Worm (Caenorhabditis elegans) whole organism, L1 larva: ENCODE data around the gene clc-17.

Experiments used
- C04F5.9 ChIP-seq: sonication (generic microtip); optimal IDR thresholded peaks from 2 replicates; lab custom pipeline; 2016; ENCODE audit warnings: missing genetic modification characterization, missing compliant biosample characterization
- C16A3.4 ChIP-seq: fragments of 150-350 bp; optimal IDR thresholded peaks from 2 replicates; lab custom pipeline; 2014; ENCODE audit warnings: missing biosample characterization, missing genetic modification characterization
- C34B4.2 ChIP-seq: sonication (generic microtip); optimal IDR thresholded peaks from 2 replicates; lab custom pipeline; 2017; ENCODE audit warnings: mild to moderate bottlenecking, missing genetic modification characterization, missing compliant biosample characterization
- Y116A8C.19 ChIP-seq: sonication (generic microtip); optimal IDR thresholded peaks from 2 replicates; lab custom pipeline; 2016; ENCODE audit warnings: missing compliant biosample characterization, missing genetic modification characterization, borderline replicate concordance
- aha-1 ChIP-seq: fragments of 150-350 bp; optimal IDR thresholded peaks from 2 replicates; lab custom pipeline; 2014; ENCODE audit warnings: missing biosample characterization, missing genetic modification characterization
- ama-1 ChIP-seq: fragments of 150-350 bp; optimal IDR thresholded peaks from 2 replicates; lab custom pipeline; 2014
- blmp-1 ChIP-seq: fragments of 150-350 bp; optimal IDR thresholded peaks from 2 replicates; lab custom pipeline; 2014; ENCODE audit warnings: missing biosample characterization, missing genetic modification characterization
- ceh-63 ChIP-seq: fragments of 200-800 bp; sonication (Bioruptor generic); optimal IDR thresholded peaks from 2 replicates; lab custom pipeline; 2018; ENCODE audit warnings: mild to moderate bottlenecking, missing genetic modification characterization, missing compliant biosample characterization
- ceh-8 ChIP-seq: fragments of 200-800 bp; sonication (Bioruptor generic); optimal IDR thresholded peaks from 2 replicates; lab custom pipeline; 2018; ENCODE audit warnings: mild to moderate bottlenecking, missing genetic modification characterization, moderate library complexity, missing compliant biosample characterization
- ceh-82 ChIP-seq, 3 experiments: fragments of 150-350 bp in 1 of 3; sonication (generic microtip) in 2 of 3; optimal IDR thresholded peaks; 2 replicates each; lab custom pipeline; 2014 to 2017; ENCODE audit warnings: missing biosample characterization in 3 of 3, missing genetic modification characterization in 3 of 3
- ceh-90 ChIP-seq: sonication (generic microtip); optimal IDR thresholded peaks from 2 replicates; lab custom pipeline; 2016; ENCODE audit warnings: missing genetic modification characterization, missing compliant biosample characterization
- dsc-1 ChIP-seq: sonication (generic microtip); optimal IDR thresholded peaks from 2 replicates; lab custom pipeline; 2016; ENCODE audit warnings: mild to moderate bottlenecking, missing genetic modification characterization, missing compliant biosample characterization
- efl-1 ChIP-seq, 4 experiments: fragments of 150-350 bp; optimal IDR thresholded peaks in 3 of 4; peaks in 1 of 4; 1 replicate in 1 of 4; 2 replicates in 3 of 4; lab custom pipeline; 2014; ENCODE audit warnings: missing biosample characterization in 2 of 4, missing genetic modification characterization in 2 of 4, missing genetic modification reagents in 2 of 4
- elt-3 ChIP-seq, 6 experiments: fragments of 150-350 bp in 1 of 6; sonication (generic microtip); optimal IDR thresholded peaks; 2 replicates each; lab custom pipeline; 2017 to 2018; ENCODE audit warnings: missing biosample characterization in 6 of 6, missing genetic modification characterization in 6 of 6, inconsistent platforms in 1 of 6
- fkh-8 ChIP-seq: sonication (generic microtip); optimal IDR thresholded peaks from 2 replicates; lab custom pipeline; 2016; ENCODE audit warnings: mild to moderate bottlenecking, missing genetic modification characterization, missing compliant biosample characterization
- grh-1 ChIP-seq: fragments of 200-800 bp; sonication (Bioruptor generic); IDR thresholded peaks from 2 replicates; pipeline ENCODE4 v1.3.6; 2022; ENCODE audit warnings: missing genetic modification reagents, missing genetic modification characterization, missing compliant biosample characterization
- hpl-2 ChIP-seq: fragments of 150-350 bp; optimal IDR thresholded peaks from 2 replicates; lab custom pipeline; 2014; ENCODE audit warnings: missing biosample characterization, missing genetic modification reagents, missing genetic modification characterization
- irx-1 ChIP-seq: sonication (generic microtip); optimal IDR thresholded peaks from 2 replicates; lab custom pipeline; 2016; ENCODE audit warnings: missing genetic modification characterization, missing compliant biosample characterization
- lin-13 ChIP-seq: fragments of 150-350 bp; optimal IDR thresholded peaks from 2 replicates; lab custom pipeline; 2014; ENCODE audit warnings: missing biosample characterization, missing genetic modification reagents, missing genetic modification characterization
- lin-14 ChIP-seq: fragments of 200-800 bp; sonication (Bioruptor generic); optimal IDR thresholded peaks from 2 replicates; lab custom pipeline; 2018; ENCODE audit warnings: mild to moderate bottlenecking, missing genetic modification characterization, moderate library complexity, missing compliant biosample characterization
- lin-35 ChIP-seq, 2 experiments: fragments of 150-350 bp; optimal IDR thresholded peaks; 2 replicates each; lab custom pipeline; 2014; ENCODE audit warnings: missing biosample characterization in 2 of 2, missing genetic modification characterization in 2 of 2, missing genetic modification reagents in 2 of 2
- lin-39 ChIP-seq: fragments of 150-350 bp; optimal IDR thresholded peaks from 2 replicates; lab custom pipeline; 2014; ENCODE audit warnings: missing biosample characterization, missing genetic modification reagents, missing genetic modification characterization
- lsy-2 ChIP-seq, 2 experiments: fragments of 150-350 bp; optimal IDR thresholded peaks; 2 replicates each; lab custom pipeline; 2014; ENCODE audit warnings: missing biosample characterization in 2 of 2, missing genetic modification characterization in 2 of 2
- mdl-1 ChIP-seq, 2 experiments: fragments of 150-350 bp; optimal IDR thresholded peaks; 2 replicates each; lab custom pipeline; 2014 to 2017; ENCODE audit warnings: missing biosample characterization in 2 of 2, missing genetic modification characterization in 2 of 2, inconsistent platforms in 1 of 2
- mef-2 ChIP-seq: fragments of 150-350 bp; optimal IDR thresholded peaks from 2 replicates; lab custom pipeline; 2014; ENCODE audit warnings: missing biosample characterization, missing genetic modification characterization
- nhr-11 ChIP-seq: fragments of 150-350 bp; optimal IDR thresholded peaks from 2 replicates; lab custom pipeline; 2014; ENCODE audit warnings: missing biosample characterization, missing genetic modification characterization
- nhr-19 ChIP-seq: fragments of 200-800 bp; sonication (Bioruptor generic); conservative IDR thresholded peaks from 2 replicates; pipeline ENCODE4 v1.3.6; 2022; ENCODE audit warnings: missing genetic modification characterization, missing compliant biosample characterization
- nhr-20 ChIP-seq: sonication (generic microtip); optimal IDR thresholded peaks from 2 replicates; lab custom pipeline; 2016; ENCODE audit warnings: mild to moderate bottlenecking, missing genetic modification characterization, missing compliant biosample characterization
- nhr-71 ChIP-seq: sonication (generic microtip); optimal IDR thresholded peaks from 2 replicates; lab custom pipeline; 2016; ENCODE audit warnings: mild to moderate bottlenecking, missing genetic modification characterization, moderate library complexity, missing compliant biosample characterization
- nhr-77 ChIP-seq: fragments of 150-350 bp; optimal IDR thresholded peaks from 2 replicates; lab custom pipeline; 2014; ENCODE audit warnings: missing biosample characterization, missing genetic modification characterization
- nhr-85 ChIP-seq: sonication (generic microtip); peaks from one replicate; lab custom pipeline; 2016; ENCODE audit warnings: missing genetic modification characterization, inconsistent platforms, missing compliant biosample characterization
- nhr-90 ChIP-seq: sonication (generic microtip); optimal IDR thresholded peaks from 2 replicates; lab custom pipeline; 2016; ENCODE audit warnings: mild to moderate bottlenecking, missing genetic modification characterization, missing compliant biosample characterization; ENCODE audit not compliant: poor library complexity
- pag-3 ChIP-seq: sonication (generic microtip); optimal IDR thresholded peaks from 2 replicates; lab custom pipeline; 2017; ENCODE audit warnings: missing genetic modification characterization, mild to moderate bottlenecking, missing compliant biosample characterization, antibody characterized with exemption, borderline replicate concordance; ENCODE audit not compliant: insufficient read depth
- pax-3 ChIP-seq: fragments of 200-800 bp; sonication (Bioruptor generic); optimal IDR thresholded peaks from 2 replicates; lab custom pipeline; 2018; ENCODE audit warnings: mild to moderate bottlenecking, missing genetic modification characterization, moderate library complexity, missing compliant biosample characterization
- rnt-1 ChIP-seq: sonication (generic microtip); optimal IDR thresholded peaks from 2 replicates; lab custom pipeline; 2016; ENCODE audit warnings: mild to moderate bottlenecking, missing genetic modification characterization, moderate library complexity, missing compliant biosample characterization
- skn-1 ChIP-seq: fragments of 150-350 bp; optimal IDR thresholded peaks from 2 replicates; lab custom pipeline; 2014; ENCODE audit warnings: missing biosample characterization, missing genetic modification characterization
- snu-23 ChIP-seq: sonication (generic microtip); optimal IDR thresholded peaks from 2 replicates; lab custom pipeline; 2016; ENCODE audit warnings: missing genetic modification characterization, missing compliant biosample characterization
- sox-4 ChIP-seq: sonication (generic microtip); optimal IDR thresholded peaks from 2 replicates; lab custom pipeline; 2016; ENCODE audit warnings: missing genetic modification characterization, missing compliant biosample characterization
- swsn-7 ChIP-seq: sonication (generic microtip); optimal IDR thresholded peaks from 2 replicates; lab custom pipeline; 2016; ENCODE audit warnings: missing genetic modification characterization, missing compliant biosample characterization
- tbx-2 ChIP-seq: sonication (generic microtip); optimal IDR thresholded peaks from 2 replicates; lab custom pipeline; 2016; ENCODE audit warnings: missing genetic modification characterization, missing compliant biosample characterization
- unc-130 ChIP-seq: fragments of 150-350 bp; optimal IDR thresholded peaks from 2 replicates; lab custom pipeline; 2017; ENCODE audit warnings: missing biosample characterization, missing genetic modification characterization, inconsistent platforms
- unc-62 ChIP-seq: fragments of 150-350 bp; optimal IDR thresholded peaks from 2 replicates; lab custom pipeline; 2014; ENCODE audit warnings: missing biosample characterization, missing genetic modification reagents, missing genetic modification characterization
- unc-86 ChIP-seq: sonication (generic microtip); optimal IDR thresholded peaks from 2 replicates; lab custom pipeline; 2016; ENCODE audit warnings: missing genetic modification characterization, missing compliant biosample characterization
- unc-98 ChIP-seq: fragments of 200-800 bp; sonication (Bioruptor generic); IDR thresholded peaks from 2 replicates; pipeline ENCODE4 v1.3.6; 2022; ENCODE audit warnings: missing genetic modification characterization, missing compliant biosample characterization
- xbp-1 ChIP-seq: sonication (generic microtip); optimal IDR thresholded peaks from 2 replicates; lab custom pipeline; 2016; ENCODE audit warnings: missing genetic modification characterization, missing compliant biosample characterization
- zag-1 ChIP-seq: fragments of 150-350 bp; optimal IDR thresholded peaks from 2 replicates; lab custom pipeline; 2014; ENCODE audit warnings: missing biosample characterization, missing genetic modification characterization
- ztf-11 ChIP-seq, 2 experiments: sonication (generic microtip); optimal IDR thresholded peaks; 2 replicates each; lab custom pipeline; 2016 to 2017; ENCODE audit warnings: missing genetic modification characterization in 2 of 2, missing biosample characterization in 1 of 2, missing compliant biosample characterization in 1 of 2
- ztf-4 ChIP-seq: fragments of 150-350 bp; optimal IDR thresholded peaks from 2 replicates; lab custom pipeline; 2014; ENCODE audit warnings: missing biosample characterization, missing genetic modification characterization

clc-17 gene

ce11 chrX:11093985-11094593 lies 13.1 kb upstream of the clc-17 start (continued):
- TF ChIP-seq pax-3 (tag; lab: Kevin White, UChicago) = peak; percentile 97
- peak; percentile 70 for TF ChIP-seq C34B4.2 (tag; lab: Kevin White, UChicago)
- TF ChIP-seq elt-3 (tag; optimal IDR thresholded peaks at IDR 0.05; lab: Kevin White, UChicago) = peak; percentile 87 to 100 (median 95)
- peak; percentile 100 for TF ChIP-seq dsc-1 (tag; lab: Kevin White, UChicago)
- peak; percentile 99 for TF ChIP-seq unc-86 (tag; lab: Kevin White, UChicago)
- TF ChIP-seq ama-1 = peak; percentile 57
- TF ChIP-seq ceh-90 (tag; lab: Kevin White, UChicago) = peak; percentile 61
- TF ChIP-seq zag-1 = peak; percentile 98
- peak; percentile 100 for TF ChIP-seq ztf-4 (tag; lab: Kevin White, UChicago)
- TF ChIP-seq fkh-8 (tag; lab: Kevin White, UChicago) = peak; percentile 97
- peak; percentile 98 for TF ChIP-seq lin-13
- TF ChIP-seq sox-4 (tag; lab: Kevin White, UChicago) = peak; percentile 99
- peak; percentile 100 for TF ChIP-seq nhr-90 (tag; lab: Kevin White, UChicago)
- peak; percentile 26 for TF ChIP-seq Y116A8C.19 (tag; lab: Kevin White, UChicago)
- TF ChIP-seq skn-1 = peak; percentile 99
- peak; percentile 91 for TF ChIP-seq unc-130 (tag; lab: Kevin White, UChicago)
- TF ChIP-seq unc-98 (GFP tag; lab: Robert Waterston, UW) = peak; percentile 97
- peak; percentile 100 for TF ChIP-seq nhr-77
- TF ChIP-seq nhr-11 (tag; lab: Kevin White, UChicago) = peak; percentile 100
- TF ChIP-seq irx-1 (tag; lab: Kevin White, UChicago) = peak; percentile 100
- TF ChIP-seq ceh-63 (GFP tag; lab: Kevin White, UChicago) = peak; percentile 99
- peak; percentile 100 for TF ChIP-seq hpl-2 (GFP tag; lab: Kevin White, UChicago)
- peak; percentile 100 for TF ChIP-seq rnt-1
- TF ChIP-seq lin-35 (GFP tag; optimal IDR thresholded peaks at IDR 0.05; lab: Kevin White, UChicago) = peak; percentile 83 to 94
- TF ChIP-seq lin-39 = peak; percentile 100
- peak; percentile 100 for TF ChIP-seq snu-23 (GFP tag; lab: Kevin White, UChicago)
- TF ChIP-seq C16A3.4 (tag; lab: Kevin White, UChicago) = peak; percentile 100
- peak; percentile 77 for TF ChIP-seq pag-3 (tag; lab: Kevin White, UChicago)
- TF ChIP-seq mdl-1 (tag; optimal IDR thresholded peaks at IDR 0.05; lab: Kevin White, UChicago) = peak; percentile 59 to 95
- TF ChIP-seq unc-62 = peak; percentile 85
- TF ChIP-seq efl-1 (optimal IDR thresholded peaks at IDR 0.05; lab: Kevin White, UChicago) = peak; percentile 89 to 93
- TF ChIP-seq efl-1 (GFP tag; optimal IDR thresholded peaks at IDR 0.05 in 1 of 2; lab: Kevin White, UChicago) = peak; percentile 48 to 97
- peak; percentile 87 for TF ChIP-seq aha-1 (tag; lab: Kevin White, UChicago)
- peak; percentile 95 for TF ChIP-seq mef-2 (tag; lab: Kevin White, UChicago)
- TF ChIP-seq, all 84 proteins: peak for 81

DNA sequence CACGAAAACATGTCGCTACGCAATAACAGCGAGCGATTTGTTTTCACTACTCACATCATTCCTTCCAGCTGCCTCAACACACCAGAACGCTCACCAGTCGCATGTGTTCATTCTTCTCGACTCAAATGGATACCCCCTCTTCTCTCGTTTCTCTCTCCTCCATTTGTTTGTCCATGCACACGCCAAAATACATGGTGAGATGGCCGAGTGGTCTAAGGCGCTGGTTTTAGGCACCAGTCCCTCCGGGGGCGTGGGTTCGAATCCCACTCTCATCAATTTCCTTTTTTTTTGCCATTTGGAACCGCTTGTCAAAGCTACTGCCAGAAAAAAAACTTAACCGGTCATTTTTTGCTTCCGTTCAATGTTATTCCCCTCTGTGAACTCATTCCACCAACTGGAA lies 11.7 kb upstream of the clc-17 start:
- TF ChIP-seq swsn-7 (tag; lab: Kevin White, UChicago) (peak; percentile 73), ceh-82 (tag; optimal IDR thresholded peaks at IDR 0.05; lab: Kevin White, UChicago) (peak; percentile 56 to 78 (median 62)), rnt-1 (peak; percentile 66), lin-14 (GFP tag; lab: Kevin White, UChicago) (peak; percentile 58), tbx-2 (tag; lab: Kevin White, UChicago) (peak; percentile 65), irx-1 (tag; lab: Kevin White, UChicago) (peak; percentile 27), xbp-1 (tag; lab: Kevin White, UChicago) (peak; percentile 54), elt-3 (tag; optimal IDR thresholded peaks at IDR 0.05; lab: Kevin White, UChicago) (peak in 1 of 6 experiments; percentile 49), nhr-20 (peak; percentile 68), pag-3 (tag; lab: Kevin White, UChicago) (no peak), nhr-85 (tag; lab: Kevin White, UChicago) (peak; percentile 80), nhr-77 (peak; percentile 40), ceh-8 (GFP tag; lab: Kevin White, UChicago) (no peak), dsc-1 (tag; lab: Kevin White, UChicago) (peak; percentile 83), nhr-71 (tag; lab: Kevin White, UChicago) (peak; percentile 72), C04F5.9 (peak; percentile 17), nhr-19 (GFP tag; lab: Robert Waterston, UW) (peak; percentile 72), nhr-90 (tag; lab: Kevin White, UChicago) (peak; percentile 68), ceh-63 (GFP tag; lab: Kevin White, UChicago) (peak; percentile 6), mdl-1 (tag; optimal IDR thresholded peaks at IDR 0.05; lab: Kevin White, UChicago) (peak in 1 of 2 experiments; percentile 38), blmp-1 (tag; lab: Kevin White, UChicago) (no peak), pax-3 (tag; lab: Kevin White, UChicago) (peak; percentile 43), unc-86 (tag; lab: Kevin White, UChicago) (peak; percentile 36), fkh-8 (tag; lab: Kevin White, UChicago) (peak; percentile 63), grh-1 (GFP tag; lab: Robert Waterston, UW) (peak; percentile 47; the same call in 1 of the 2 replicates), lsy-2 (tag; optimal IDR thresholded peaks at IDR 0.05; lab: Kevin White, UChicago) (peak; percentile 10 to 20), ztf-11 (tag; optimal IDR thresholded peaks at IDR 0.05; lab: Kevin White, UChicago) (peak in 1 of 2 experiments; percentile 50), unc-98 (GFP tag; lab: Robert Waterston, UW) (no peak), skn-1 (peak; percentile 52)
